Worm (Caenorhabditis elegans): ENCODE measurements around the gene B0303.11.
A peak's percentile ranks its signal among the peaks of the same experiment; 100 is the strongest.

The B0303.11 gene

ce11 chrIII:8656957-8657356 lies 53.3 kb downstream of the B0303.11 start (continued):
- no peak for TF ChIP-seq grh-1 (GFP tag; IDR thresholded peaks at IDR 0.05)
- no peak for TF ChIP-seq efl-1 (optimal IDR thresholded peaks at IDR 0.05)
- TF ChIP-seq efl-1 (GFP tag; optimal IDR thresholded peaks at IDR 0.05 in 1 of 2): peak in 1 of 2 experiments; percentile 24
- TF ChIP-seq vab-15 (tag; optimal IDR thresholded peaks at IDR 0.05): no peak
- no peak for TF ChIP-seq fkh-8 (tag; optimal IDR thresholded peaks at IDR 0.05)

- TF ChIP-seq C16A3.4 (tag; optimal IDR thresholded peaks at IDR 0.05) (no peak), mef-2 (tag; optimal IDR thresholded peaks at IDR 0.05) (no peak), snu-23 (GFP tag; optimal IDR thresholded peaks at IDR 0.05) (peak; percentile 1), tlp-1 (tag; optimal IDR thresholded peaks at IDR 0.05) (no peak), zip-4 (GFP tag; optimal IDR thresholded peaks at IDR 0.05) (no peak), ceh-8 (GFP tag; optimal IDR thresholded peaks at IDR 0.05) (no peak), nhr-11 (tag; optimal IDR thresholded peaks at IDR 0.05) (no peak), swsn-7 (tag; optimal IDR thresholded peaks at IDR 0.05) (no peak), nhr-237 (tag; optimal IDR thresholded peaks at IDR 0.05) (no peak), unc-130 (tag; optimal IDR thresholded peaks at IDR 0.05) (no peak), ceh-88 (GFP tag; IDR thresholded peaks at IDR 0.05) (no peak), lin-14 (GFP tag; optimal IDR thresholded peaks at IDR 0.05) (peak; percentile 3), lin-15B (tag; optimal IDR thresholded peaks at IDR 0.05) (no peak), nhr-85 (tag) (peak; percentile 70), rnt-1 (tag; optimal IDR thresholded peaks at IDR 0.05) (no peak), lir-3 (tag; optimal IDR thresholded peaks at IDR 0.05; ENCODE audit: poor library complexity) (no peak), isw-1 (GFP tag; IDR thresholded peaks at IDR 0.05) (no peak), unc-30 (tag; optimal IDR thresholded peaks at IDR 0.05) (no peak), sup-37 (GFP tag; optimal IDR thresholded peaks at IDR 0.05) (no peak), efl-1 (optimal IDR thresholded peaks at IDR 0.05) (no peak), efl-1 (GFP tag; optimal IDR thresholded peaks at IDR 0.05 in 1 of 2) (no peak), nhr-19 (GFP tag; conservative IDR thresholded peaks at IDR 0.05) (peak; percentile 12; the same call in 1 of the 2 replicates), hlh-4 (tag; optimal IDR thresholded peaks at IDR 0.05) (no peak), Y116A8C.19 (tag; optimal IDR thresholded peaks at IDR 0.05; ENCODE audit: borderline replicate concordance) (no peak), lin-39 (tag; optimal IDR thresholded peaks at IDR 0.05) (no peak), skn-1 (tag; optimal IDR thresholded peaks at IDR 0.05) (no peak), unc-98 (GFP tag; IDR thresholded peaks at IDR 0.05) (no peak), nhr-47 (tag; optimal IDR thresholded peaks at IDR 0.05) (no peak)
Observed at ce11 chrIII:8656055-8656454, 54.2 kb downstream of the B0303.11 start.

ce11 chrIII:8655412-8655811 lies 54.8 kb downstream of the B0303.11 start:
- TF ChIP-seq tlp-1 (tag; optimal IDR thresholded peaks at IDR 0.05) (no peak), ama-1 (optimal IDR thresholded peaks at IDR 0.05) (no peak), swsn-7 (tag; optimal IDR thresholded peaks at IDR 0.05) (no peak), aly-2 (tag; optimal IDR thresholded peaks at IDR 0.05) (no peak), efl-3 (GFP tag; optimal IDR thresholded peaks at IDR 0.05) (no peak), isw-1 (GFP tag; IDR thresholded peaks at IDR 0.05) (no peak), nhr-20 (tag; optimal IDR thresholded peaks at IDR 0.05) (peak; percentile 60), C34B4.2 (tag; optimal IDR thresholded peaks at IDR 0.05) (no peak), nhr-85 (tag) (peak; percentile 73), ztf-11 (tag; optimal IDR thresholded peaks at IDR 0.05) (no peak), nhr-237 (tag; optimal IDR thresholded peaks at IDR 0.05) (no peak), efl-1 (optimal IDR thresholded peaks at IDR 0.05) (no peak), efl-1 (GFP tag; optimal IDR thresholded peaks at IDR 0.05 in 1 of 2) (peak in 1 of 2 experiments; percentile 22), nhr-71 (tag; optimal IDR thresholded peaks at IDR 0.05) (peak; percentile 51), lsy-2 (tag; optimal IDR thresholded peaks at IDR 0.05) (no peak), snu-23 (GFP tag; optimal IDR thresholded peaks at IDR 0.05) (peak; percentile 40), irx-1 (tag; optimal IDR thresholded peaks at IDR 0.05) (no peak), lin-14 (GFP tag; optimal IDR thresholded peaks at IDR 0.05) (peak; percentile 23), fkh-10 (GFP tag; optimal IDR thresholded peaks at IDR 0.05) (no peak), nhr-76 (tag; optimal IDR thresholded peaks at IDR 0.05) (no peak), elt-3 (tag; optimal IDR thresholded peaks at IDR 0.05) (peak in 1 of 6 experiments; percentile 38), nhr-90 (tag; optimal IDR thresholded peaks at IDR 0.05; ENCODE audit: poor library complexity) (no peak), ceh-8 (GFP tag; optimal IDR thresholded peaks at IDR 0.05) (peak; percentile 56), tbx-2 (tag; optimal IDR thresholded peaks at IDR 0.05) (peak; percentile 5), nhr-19 (GFP tag; conservative IDR thresholded peaks at IDR 0.05) (peak; percentile 24; the same call in 1 of the 2 replicates), mdl-1 (tag; optimal IDR thresholded peaks at IDR 0.05) (peak in 1 of 2 experiments; percentile 2), C04F5.9 (tag; optimal IDR thresholded peaks at IDR 0.05) (no peak), ets-5 (GFP tag; IDR thresholded peaks at IDR 0.05) (no peak)

Data from whole organism, L1 larva.